Fruit fly (Drosophila melanogaster) whole organism, prepupa: ENCODE results near the gene ATPsynbetaL.

Experiments
- CG10631 ChIP-seq: fragments of 200-800 bp; sonication (Bioruptor generic); optimal IDR thresholded peaks from 2 replicates; lab custom pipeline; 2016; ENCODE audit warnings: missing biosample characterization, missing genetic modification characterization
- CG10669 ChIP-seq: fragments of 200-800 bp; sonication (Bioruptor generic); optimal IDR thresholded peaks from 3 replicates; lab custom pipeline; 2018; ENCODE audit warnings: missing biosample characterization, mild to moderate bottlenecking, missing genetic modification characterization, moderate library complexity
- CG11294 ChIP-seq: fragments of 200-800 bp; sonication (Bioruptor generic); IDR thresholded peaks from 2 replicates; pipeline ENCODE4 v1.3.6; 2022; ENCODE audit warnings: missing biosample characterization, missing genetic modification characterization
- CG11762 ChIP-seq: fragments of 200-800 bp; sonication (Bioruptor generic); optimal IDR thresholded peaks from 3 replicates; lab custom pipeline; 2016; ENCODE audit warnings: missing biosample characterization, missing genetic modification characterization; ENCODE audit not compliant: insufficient read depth
- CG15336 ChIP-seq: fragments of 200-800 bp; sonication (Bioruptor generic); IDR thresholded peaks from 2 replicates; pipeline ENCODE4 v1.3.6; 2022; ENCODE audit warnings: missing biosample characterization, missing genetic modification characterization
- CG1621 ChIP-seq: fragments of 200-800 bp; sonication (Bioruptor generic); optimal IDR thresholded peaks from 3 replicates; lab custom pipeline; 2018; ENCODE audit warnings: missing biosample characterization, mild to moderate bottlenecking, missing genetic modification characterization
- CG32006 ChIP-seq: fragments of 200-800 bp; sonication (Bioruptor generic); optimal IDR thresholded peaks from 3 replicates; lab custom pipeline; 2017; ENCODE audit warnings: missing biosample characterization, mild to moderate bottlenecking, missing genetic modification characterization
- CG34406 ChIP-seq: fragments of 200-800 bp; sonication (Bioruptor generic); optimal IDR thresholded peaks from 3 replicates; lab custom pipeline; 2016; ENCODE audit warnings: missing biosample characterization, missing genetic modification characterization
- CG6163 ChIP-seq: fragments of 200-800 bp; sonication (Bioruptor generic); IDR thresholded peaks from 3 replicates; pipeline ENCODE4 v1.3.6; 2022; ENCODE audit warnings: missing biosample characterization, missing genetic modification characterization
- CG6276 ChIP-seq: fragments of 200-800 bp; sonication (Bioruptor generic); optimal IDR thresholded peaks from 2 replicates; lab custom pipeline; 2017; ENCODE audit warnings: missing biosample characterization, mild to moderate bottlenecking, missing genetic modification characterization
- CG6792 ChIP-seq: fragments of 200-800 bp; sonication (Bioruptor generic); optimal IDR thresholded peaks from 3 replicates; lab custom pipeline; 2016; ENCODE audit warnings: missing biosample characterization, missing genetic modification characterization
- CG6808 ChIP-seq: fragments of 200-800 bp; sonication (Bioruptor generic); optimal IDR thresholded peaks from 3 replicates; lab custom pipeline; 2017; ENCODE audit warnings: missing biosample characterization, missing genetic modification characterization, mild to moderate bottlenecking, moderate library complexity, missing genetic modification reagents
- CG7368 ChIP-seq: fragments of 200-800 bp; sonication (Bioruptor generic); optimal IDR thresholded peaks from 3 replicates; lab custom pipeline; 2016; ENCODE audit warnings: missing biosample characterization, missing genetic modification characterization
- CG8119 ChIP-seq: fragments of 200-800 bp; sonication (Bioruptor generic); IDR thresholded peaks from 3 replicates; pipeline ENCODE4 v1.3.6; 2022; ENCODE audit warnings: missing biosample characterization, missing genetic modification characterization
- CG8319 ChIP-seq: fragments of 200-800 bp; sonication (Bioruptor generic); optimal IDR thresholded peaks from 3 replicates; lab custom pipeline; 2016; ENCODE audit warnings: missing biosample characterization, missing genetic modification characterization
- CG9139 ChIP-seq: fragments of 200-800 bp; sonication (Bioruptor generic); optimal IDR thresholded peaks from 3 replicates; lab custom pipeline; 2017; ENCODE audit warnings: missing biosample characterization, mild to moderate bottlenecking, missing genetic modification characterization
- Eip75B ChIP-seq: fragments of 200-800 bp; sonication (Bioruptor generic); optimal IDR thresholded peaks from 3 replicates; lab custom pipeline; 2016; ENCODE audit warnings: missing biosample characterization, missing genetic modification characterization
- Eip78C ChIP-seq: fragments of 200-800 bp; sonication (Bioruptor generic); peaks from one replicate; lab custom pipeline; 2016; ENCODE audit warnings: missing biosample characterization, missing genetic modification characterization
- Eip93F ChIP-seq: fragments of 200-800 bp; sonication (Bioruptor generic); optimal IDR thresholded peaks from 2 replicates; lab custom pipeline; 2016; ENCODE audit warnings: missing biosample characterization, mild to moderate bottlenecking, missing genetic modification characterization
- Ets21C ChIP-seq: fragments of 200-800 bp; sonication (Bioruptor generic); optimal IDR thresholded peaks from 3 replicates; lab custom pipeline; 2016; ENCODE audit warnings: missing biosample characterization, missing genetic modification characterization
- Ets96B ChIP-seq: fragments of 200-800 bp; optimal IDR thresholded peaks from 2 replicates; lab custom pipeline; 2019; ENCODE audit warnings: missing biosample characterization, mild to moderate bottlenecking, missing genetic modification characterization, moderate library complexity
- Gug ChIP-seq: fragments of 200-800 bp; sonication (Bioruptor generic); IDR thresholded peaks from 2 replicates; pipeline ENCODE4 v1.3.6; 2022; ENCODE audit warnings: missing biosample characterization, missing genetic modification characterization
- Hr38 ChIP-seq: sonication (Bioruptor generic); optimal IDR thresholded peaks from 2 replicates; lab custom pipeline; 2016; ENCODE audit warnings: missing biosample characterization, missing genetic modification characterization
- Hr4 ChIP-seq: fragments of 200-800 bp; sonication (Bioruptor generic); optimal IDR thresholded peaks from 3 replicates; lab custom pipeline; 2016; ENCODE audit warnings: missing biosample characterization, missing genetic modification characterization
- Lpt ChIP-seq: fragments of 200-800 bp; sonication (Bioruptor generic); optimal IDR thresholded peaks from 3 replicates; lab custom pipeline; 2016; ENCODE audit warnings: missing biosample characterization, missing genetic modification characterization
- Met ChIP-seq: fragments of 200-800 bp; sonication (Bioruptor generic); optimal IDR thresholded peaks from 3 replicates; lab custom pipeline; 2016; ENCODE audit warnings: missing biosample characterization, missing genetic modification characterization
- OdsH ChIP-seq: fragments of 200-800 bp; sonication (Bioruptor generic); optimal IDR thresholded peaks from 3 replicates; lab custom pipeline; 2016; ENCODE audit warnings: missing biosample characterization, missing genetic modification characterization
- Sox14 ChIP-seq: fragments of 200-800 bp; sonication (Bioruptor generic); optimal IDR thresholded peaks from 3 replicates; lab custom pipeline; 2016; ENCODE audit warnings: missing biosample characterization, missing genetic modification characterization
- Sox15 ChIP-seq: fragments of 200-800 bp; sonication (Bioruptor generic); optimal IDR thresholded peaks from 3 replicates; lab custom pipeline; 2016; ENCODE audit warnings: missing biosample characterization, missing genetic modification characterization
- acj6 ChIP-seq: fragments of 200-800 bp; sonication (Bioruptor generic); optimal IDR thresholded peaks from 3 replicates; lab custom pipeline; 2016; ENCODE audit warnings: missing biosample characterization, missing genetic modification characterization
- cyc ChIP-seq: fragments of 200-800 bp; sonication (Bioruptor generic); optimal IDR thresholded peaks from 3 replicates; lab custom pipeline; 2016; ENCODE audit warnings: missing biosample characterization, missing genetic modification characterization
- dac ChIP-seq: fragments of 200-800 bp; sonication (Bioruptor generic); optimal IDR thresholded peaks from 2 replicates; lab custom pipeline; 2017; ENCODE audit warnings: missing biosample characterization, mild to moderate bottlenecking, missing genetic modification characterization
- dsx ChIP-seq: fragments of 200-800 bp; optimal IDR thresholded peaks from 3 replicates; lab custom pipeline; 2019; ENCODE audit warnings: missing biosample characterization, mild to moderate bottlenecking, missing genetic modification characterization, moderate library complexity; ENCODE audit not compliant: poor library complexity, severe bottlenecking
- esn ChIP-seq: fragments of 200-800 bp; sonication (Bioruptor generic); optimal IDR thresholded peaks from 2 replicates; lab custom pipeline; 2016; ENCODE audit warnings: missing biosample characterization, mild to moderate bottlenecking, missing genetic modification characterization, moderate library complexity
- fd59A ChIP-seq: fragments of 200-800 bp; sonication (Bioruptor generic); optimal IDR thresholded peaks from 2 replicates; lab custom pipeline; 2017; ENCODE audit warnings: missing biosample characterization, mild to moderate bottlenecking, missing genetic modification characterization, missing genetic modification reagents
- fkh ChIP-seq: fragments of 200-800 bp; sonication (Bioruptor generic); optimal IDR thresholded peaks from 3 replicates; lab custom pipeline; 2017; ENCODE audit warnings: missing biosample characterization, mild to moderate bottlenecking, missing genetic modification characterization, moderate library complexity
- lz ChIP-seq: fragments of 200-800 bp; sonication (Bioruptor generic); optimal IDR thresholded peaks from 3 replicates; lab custom pipeline; 2016; ENCODE audit warnings: missing biosample characterization, missing genetic modification characterization
- pdm3 ChIP-seq: fragments of 200-800 bp; sonication (Bioruptor generic); optimal IDR thresholded peaks from 3 replicates; lab custom pipeline; 2016; ENCODE audit warnings: missing biosample characterization, missing genetic modification characterization
- spab ChIP-seq: fragments of 200-800 bp; sonication (Bioruptor generic); optimal IDR thresholded peaks from 2 replicates; lab custom pipeline; 2017; ENCODE audit warnings: missing biosample characterization, mild to moderate bottlenecking, missing genetic modification characterization, missing genetic modification reagents
- ss ChIP-seq, 2 experiments: fragments of 200-800 bp; sonication (Bioruptor generic); optimal IDR thresholded peaks; 2 replicates in 1 of 2; 3 replicates in 1 of 2; lab custom pipeline; 2017 to 2018; ENCODE audit warnings: mild to moderate bottlenecking in 2 of 2, missing biosample characterization in 2 of 2, missing genetic modification characterization in 2 of 2, moderate library complexity in 1 of 2
- vri ChIP-seq: fragments of 200-800 bp; sonication (Bioruptor generic); optimal IDR thresholded peaks from 3 replicates; lab custom pipeline; 2016; ENCODE audit warnings: missing biosample characterization, mild to moderate bottlenecking, missing genetic modification characterization

The ATPsynbetaL gene

DNA sequence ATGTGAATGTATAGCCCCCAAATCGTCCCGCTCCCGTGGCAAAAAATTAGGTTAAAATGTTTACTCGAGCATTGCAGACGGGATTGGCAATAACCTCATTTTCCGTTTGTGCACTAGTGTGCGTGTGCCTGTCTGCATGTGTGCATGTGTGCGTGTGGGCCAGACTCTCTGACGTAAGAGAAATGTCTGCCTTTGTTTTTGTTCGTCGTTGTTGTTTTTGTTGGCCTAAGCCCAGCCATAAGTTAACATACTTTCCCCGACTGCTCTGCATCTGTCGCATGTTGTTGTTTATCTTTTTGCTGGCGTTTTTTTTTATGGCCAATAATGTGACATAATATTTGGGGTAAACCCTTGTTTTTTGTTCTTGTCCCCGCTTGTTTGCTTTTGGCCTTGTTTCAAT lies 47.6 kb downstream of the ATPsynbetaL start:
- TF ChIP-seq Eip75B (GFP tag; lab: Kevin White, UChicago) (peak; percentile 46), vri (GFP tag; lab: Kevin White, UChicago) (peak; percentile 88), Eip93F (GFP tag; lab: Kevin White, UChicago) (no peak), CG10669 (no peak), CG6808 (GFP tag; lab: Kevin White, UChicago) (no peak)

DNA sequence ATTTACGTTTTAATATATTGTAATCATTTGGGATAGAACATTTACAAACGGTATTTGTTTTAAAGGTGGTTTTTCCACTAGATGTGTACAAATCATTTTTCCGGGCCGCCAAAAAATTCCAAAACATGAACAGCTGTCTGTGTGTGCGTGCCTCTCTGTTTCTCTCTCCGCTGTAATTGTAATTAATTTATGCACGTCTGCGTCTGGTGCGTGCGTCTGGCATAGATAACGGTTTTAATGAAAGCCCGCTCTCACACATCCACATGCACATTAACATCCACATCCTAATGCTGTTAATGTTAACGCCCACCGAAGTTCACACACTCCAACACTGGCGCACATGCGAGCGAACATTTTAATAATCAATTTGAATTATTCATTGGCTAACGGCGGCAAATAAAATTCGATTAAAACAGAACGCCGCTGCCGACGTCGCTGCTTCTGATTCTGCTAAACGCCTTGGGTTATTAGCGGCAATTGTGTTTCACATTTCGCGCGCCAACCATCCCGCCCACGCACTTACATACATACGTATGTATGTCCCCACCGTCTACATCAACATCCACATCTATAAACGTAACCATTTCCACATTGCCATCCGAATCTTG lies 48.4 kb downstream of the ATPsynbetaL start:
- TF ChIP-seq Eip78C (GFP tag; lab: Kevin White, UChicago) (peak; percentile 54), CG6792 (GFP tag; lab: Kevin White, UChicago) (no peak)

DNA sequence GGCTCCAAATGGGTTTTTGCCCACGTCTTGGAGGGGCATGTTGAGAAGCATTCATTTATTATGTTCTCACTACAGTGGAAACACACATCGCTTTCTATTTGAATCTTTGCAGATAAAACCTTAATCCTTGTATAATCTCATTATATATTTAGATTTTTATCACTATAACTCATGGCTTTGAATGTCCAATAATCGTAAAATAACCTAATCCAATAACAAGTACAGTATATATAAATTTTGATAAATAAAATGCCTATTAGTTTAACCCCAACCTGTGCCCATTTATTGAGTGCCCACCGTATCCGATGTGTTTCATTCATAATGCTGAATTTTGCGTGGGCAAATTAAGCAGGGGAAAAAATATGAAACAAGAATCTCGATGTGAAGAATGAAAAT lies 48.9 kb downstream of the ATPsynbetaL start:
- TF ChIP-seq Hr4 (GFP tag; lab: Kevin White, UChicago) (peak; percentile 5), CG6792 (GFP tag; lab: Kevin White, UChicago) (no peak), Sox15 (no peak), dac (GFP tag; lab: Kevin White, UChicago) (no peak), Eip78C (GFP tag; lab: Kevin White, UChicago) (peak; percentile 75), Ets96B (tag; lab: Kevin White, UChicago) (no peak), CG6276 (no peak), Sox14 (GFP tag; lab: Kevin White, UChicago) (no peak), OdsH (no peak), pdm3 (no peak), cyc (GFP tag; lab: Kevin White, UChicago) (no peak), esn (GFP tag; lab: Kevin White, UChicago) (no peak), spab (GFP tag; lab: Kevin White, UChicago) (no peak)

DNA sequence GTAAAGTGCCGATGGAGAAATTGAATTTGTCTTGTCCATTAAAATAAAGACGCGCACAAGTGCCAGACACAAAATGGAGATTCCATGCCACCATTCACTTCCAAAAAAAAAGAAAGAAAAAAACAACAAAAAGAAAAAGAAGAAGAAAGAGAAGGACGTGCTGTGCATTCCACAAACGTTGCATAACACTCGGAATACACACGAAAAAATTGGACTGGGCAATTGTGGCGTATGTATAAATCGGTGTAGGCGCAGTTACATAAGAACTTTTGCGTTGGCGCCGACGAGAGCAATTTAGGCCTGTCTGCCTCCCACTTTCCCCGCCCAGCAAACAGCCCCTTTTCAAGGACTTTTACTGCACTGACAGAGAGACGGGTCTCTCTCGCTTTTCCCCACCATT lies 49.7 kb downstream of the ATPsynbetaL start:
- TF ChIP-seq ss (GFP tag; optimal IDR thresholded peaks at IDR 0.05; lab: Kevin White, UChicago): no peak
- no peak for TF ChIP-seq Sox15
- TF ChIP-seq vri (GFP tag; lab: Kevin White, UChicago): peak; percentile 58
- TF ChIP-seq fkh (GFP tag; lab: Kevin White, UChicago): no peak
- 0 out of 3 replicates have a peak, but pooled peaks have one; percentile 7 for TF ChIP-seq CG6163 (GFP tag; lab: Robert Waterston, UW)
- TF ChIP-seq dsx: no peak
- no peak for TF ChIP-seq Met (GFP tag; lab: Kevin White, UChicago)
- TF ChIP-seq CG8119: no peak
- TF ChIP-seq CG7368 (GFP tag; lab: Kevin White, UChicago): no peak
- TF ChIP-seq CG34406: no peak
- no peak for TF ChIP-seq lz (GFP tag; lab: Kevin White, UChicago)
- no peak for TF ChIP-seq Sox14 (GFP tag; lab: Kevin White, UChicago)
- TF ChIP-seq CG11762 (GFP tag; lab: Kevin White, UChicago): no peak

DNA sequence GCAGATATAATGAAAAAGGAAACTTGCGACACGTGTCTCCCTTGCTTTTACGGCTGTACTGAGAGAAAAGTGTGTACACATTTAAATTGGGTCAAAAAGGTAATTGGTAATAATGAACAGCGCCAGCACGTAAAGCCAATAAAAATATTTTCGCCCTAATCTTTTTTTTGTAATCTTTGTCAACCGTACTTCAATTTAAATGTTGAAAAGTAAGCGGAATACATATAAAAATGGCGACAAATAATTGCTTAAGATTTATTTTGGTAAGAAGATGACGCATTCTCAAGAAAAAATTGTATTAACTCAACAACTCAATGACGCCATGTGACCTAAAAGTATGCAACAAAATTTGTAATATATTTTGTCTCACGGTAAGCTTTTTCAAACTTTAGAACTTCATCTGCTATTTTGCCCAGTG lies 50.2 kb downstream of the ATPsynbetaL start:
- TF ChIP-seq Lpt (GFP tag; lab: Kevin White, UChicago): no peak
- TF ChIP-seq CG10669: peak; percentile 39
- TF ChIP-seq Gug (GFP tag; lab: Robert Waterston, UW): no peak
- TF ChIP-seq Eip93F (GFP tag; lab: Kevin White, UChicago): peak; percentile 8
- peak; percentile 48 for TF ChIP-seq Met (GFP tag; lab: Kevin White, UChicago)
- peak; percentile 60 for TF ChIP-seq CG10631 (GFP tag; lab: Kevin White, UChicago)
- peak; percentile 31 for TF ChIP-seq Ets21C (GFP tag; lab: Kevin White, UChicago)
- TF ChIP-seq cyc (GFP tag; lab: Kevin White, UChicago): peak; percentile 27
- TF ChIP-seq CG8319 (GFP tag; lab: Kevin White, UChicago): peak; percentile 46
- TF ChIP-seq acj6: peak; percentile 48
- peak; percentile 36 for TF ChIP-seq OdsH
- TF ChIP-seq CG15336 (GFP tag; lab: Robert Waterston, UW): peak; percentile 54
- peak; percentile 36 for TF ChIP-seq Hr4 (GFP tag; lab: Kevin White, UChicago)
- TF ChIP-seq Eip75B (GFP tag; lab: Kevin White, UChicago): peak; percentile 64
- TF ChIP-seq CG11294 (GFP tag; lab: Robert Waterston, UW): no peak
- peak; percentile 31 for TF ChIP-seq pdm3
- no peak for TF ChIP-seq dsx
- peak; percentile 21 for TF ChIP-seq fd59A (GFP tag; lab: Kevin White, UChicago)
- TF ChIP-seq Hr38 (GFP tag; lab: Kevin White, UChicago): no peak
- TF ChIP-seq CG1621 (tag; lab: Kevin White, UChicago): no peak
- no peak for TF ChIP-seq CG9139 (GFP tag; lab: Kevin White, UChicago)
- TF ChIP-seq CG6792 (GFP tag; lab: Kevin White, UChicago): peak; percentile 53
- TF ChIP-seq CG6276: peak; percentile 17
- TF ChIP-seq esn (GFP tag; lab: Kevin White, UChicago): peak; percentile 56
- TF ChIP-seq CG32006 (GFP tag; lab: Kevin White, UChicago): peak; percentile 61
